Worm (Caenorhabditis elegans): ENCODE data around the gene pqn-15.

The pqn-15 gene

ce11 chrX:4279294-4279782 lies 27.4 kb downstream of the pqn-15 start, which contains the start of the genes twk-28 and ets-9:
Gene twk-28, minus strand, starts transcription at chrX:4279344.
Gene ets-9, plus strand, starts transcription at chrX:4279703.
- no peak for TF ChIP-seq tbp1 (GFP tag; optimal IDR thresholded peaks at IDR 0.05)
- no peak for TF ChIP-seq madf-3 (GFP tag; IDR thresholded peaks at IDR 0.05)
- no peak for TF ChIP-seq ztf-6 (GFP tag; IDR thresholded peaks at IDR 0.05)
- no peak for TF ChIP-seq madf-10 (tag; optimal IDR thresholded peaks at IDR 0.05)
- no peak for TF ChIP-seq ztf-26 (tag; optimal IDR thresholded peaks at IDR 0.05)
- TF ChIP-seq aptf-3 (GFP tag; IDR thresholded peaks at IDR 0.05), result no peak
- TF ChIP-seq lin-26 (GFP tag; IDR thresholded peaks at IDR 0.05), result no peak
- no peak for TF ChIP-seq repo-1 (tag; optimal IDR thresholded peaks at IDR 0.05)
- TF ChIP-seq ztf-3 (GFP tag; optimal IDR thresholded peaks at IDR 0.05), result no peak
- TF ChIP-seq hmg-20 (GFP tag; IDR thresholded peaks at IDR 0.05), result no peak
- no peak for TF ChIP-seq F10E7.11 (tag; optimal IDR thresholded peaks at IDR 0.05)
- TF ChIP-seq let-607 (tag; optimal IDR thresholded peaks at IDR 0.05), result no peak
- TF ChIP-seq F57A8.1 (GFP tag; optimal IDR thresholded peaks at IDR 0.05), result no peak
- TF ChIP-seq Y56A3A.18 (GFP tag; IDR thresholded peaks at IDR 0.05), result no peak
- TF ChIP-seq bed-1 (GFP tag; IDR thresholded peaks at IDR 0.05), result no peak
- no peak for TF ChIP-seq lin-35 (GFP tag; optimal IDR thresholded peaks at IDR 0.05)

- TF ChIP-seq ceh-91 (GFP tag; IDR thresholded peaks at IDR 0.05), result no peak
- TF ChIP-seq efl-1 (GFP tag; optimal IDR thresholded peaks at IDR 0.05), result no peak
- no peak for TF ChIP-seq nfyb-1 (GFP tag; IDR thresholded peaks at IDR 0.05)
- no peak for TF ChIP-seq K12H6.12 (tag; optimal IDR thresholded peaks at IDR 0.05)
- TF ChIP-seq ztf-6 (GFP tag; IDR thresholded peaks at IDR 0.05), result no peak
- no peak for TF ChIP-seq bed-2 (GFP tag; IDR thresholded peaks at IDR 0.05)
- TF ChIP-seq hmg-1.2 (GFP tag; IDR thresholded peaks at IDR 0.05), result no peak
- TF ChIP-seq ceh-27 (GFP tag; optimal IDR thresholded peaks at IDR 0.05), result no peak
- TF ChIP-seq dox-1 (GFP tag; IDR thresholded peaks at IDR 0.05), result no peak
- no peak for TF ChIP-seq hrde-1 (tag; optimal IDR thresholded peaks at IDR 0.05; ENCODE audit: borderline replicate concordance)
- TF ChIP-seq ztf-28 (GFP tag; IDR thresholded peaks at IDR 0.05), result no peak
- no peak for TF ChIP-seq rpc-1 (optimal IDR thresholded peaks at IDR 0.05)
- TF ChIP-seq rpc-1 (tag; optimal IDR thresholded peaks at IDR 0.05), result no peak
- no peak for TF ChIP-seq chd-7 (tag; optimal IDR thresholded peaks at IDR 0.05)
- TF ChIP-seq nfya-2 (GFP tag; IDR thresholded peaks at IDR 0.05), result no peak
- TF ChIP-seq F10E7.11 (tag; optimal IDR thresholded peaks at IDR 0.05), result no peak
These were observed 32.6 kb downstream of the pqn-15 start, which contains the start of gene mec-18 for ce11 chrX:4274116-4274515. Gene mec-18, minus strand, starts transcription at chrX:4274216.

ce11 chrX:4273614-4274013 lies 33.1 kb downstream of the pqn-15 start, which contains the start of gene C52B9.10:
Gene C52B9.10, plus strand, starts transcription at chrX:4273914.
- no peak for TF ChIP-seq madf-10 (tag; optimal IDR thresholded peaks at IDR 0.05)
- TF ChIP-seq sea-2 (GFP tag; IDR thresholded peaks at IDR 0.05), result no peak
- TF ChIP-seq nhr-90 (tag; optimal IDR thresholded peaks at IDR 0.05), result no peak
- TF ChIP-seq lin-26 (GFP tag; IDR thresholded peaks at IDR 0.05), result no peak
- TF ChIP-seq B0336.3 (GFP tag; IDR thresholded peaks at IDR 0.05), result no peak

DNA sequence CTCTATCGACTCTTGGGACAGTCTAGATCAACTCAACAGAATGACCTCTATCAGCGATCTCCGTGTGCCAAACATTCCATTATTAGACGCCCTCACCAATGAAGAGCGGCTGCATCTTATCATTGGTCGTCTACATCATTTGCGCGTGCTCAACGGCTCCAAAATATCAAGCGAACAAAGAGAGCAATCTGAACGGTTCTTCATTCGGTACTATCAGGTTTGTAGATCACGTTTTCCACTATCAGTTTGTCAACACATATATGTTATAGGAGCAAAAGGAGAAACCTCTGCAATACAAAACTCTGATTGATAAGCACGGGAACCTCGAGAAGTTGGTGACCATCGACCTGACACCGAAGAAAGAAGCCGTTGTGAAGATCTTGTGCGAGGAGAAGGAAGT lies 38.4 kb downstream of the pqn-15 start:
- no peak for TF ChIP-seq lin-26 (GFP tag; IDR thresholded peaks at IDR 0.05)
- no peak for TF ChIP-seq tbp1 (GFP tag; optimal IDR thresholded peaks at IDR 0.05)
- no peak for TF ChIP-seq ceh-58 (GFP tag; IDR thresholded peaks at IDR 0.05)
- TF ChIP-seq bed-1 (GFP tag; IDR thresholded peaks at IDR 0.05), result no peak
- TF ChIP-seq C17E4.6 (GFP tag; IDR thresholded peaks at IDR 0.05), result no peak
- TF ChIP-seq Y79H2A.3 (GFP tag; conservative IDR thresholded peaks at IDR 0.05), result no peak
- no peak for TF ChIP-seq sdz-38 (tag; optimal IDR thresholded peaks at IDR 0.05)
- no peak for TF ChIP-seq madf-3 (GFP tag; IDR thresholded peaks at IDR 0.05)
- no peak for TF ChIP-seq Y53G8AR.9 (GFP tag; conservative IDR thresholded peaks at IDR 0.05)
- TF ChIP-seq F33H1.4 (GFP tag; IDR thresholded peaks at IDR 0.05), result no peak
- no peak for TF ChIP-seq bed-2 (GFP tag; IDR thresholded peaks at IDR 0.05)
- TF ChIP-seq ztf-26 (tag; optimal IDR thresholded peaks at IDR 0.05), result no peak
- no peak for TF ChIP-seq atf-7 (tag; optimal IDR thresholded peaks at IDR 0.05)
- TF ChIP-seq hmg-20 (GFP tag; IDR thresholded peaks at IDR 0.05), result no peak
- TF ChIP-seq F37B4.10 (GFP tag; IDR thresholded peaks at IDR 0.05), result no peak
- TF ChIP-seq let-526 (GFP tag; IDR thresholded peaks at IDR 0.05), result no peak
- TF ChIP-seq ceh-91 (GFP tag; IDR thresholded peaks at IDR 0.05), result no peak
